Worm (Caenorhabditis elegans) whole organism, late embryonic: Measurements from ENCODE around the gene popl-1.

Source experiments
- C08G9.2 ChIP-seq: sonication (generic microtip); optimal IDR thresholded peaks from 2 replicates; lab custom pipeline; 2016; ENCODE audit warnings: mild to moderate bottlenecking, missing genetic modification characterization, moderate library complexity, missing compliant biosample characterization
- F13H6.1 ChIP-seq: sonication (generic microtip); optimal IDR thresholded peaks from 2 replicates; lab custom pipeline; 2016; ENCODE audit warnings: missing genetic modification characterization, missing compliant biosample characterization
- K02D7.2 ChIP-seq: sonication (generic microtip); optimal IDR thresholded peaks from 2 replicates; lab custom pipeline; 2017; ENCODE audit warnings: mild to moderate bottlenecking, missing genetic modification characterization, missing compliant biosample characterization
- K09A11.1 ChIP-seq: sonication (generic microtip); optimal IDR thresholded peaks from 2 replicates; lab custom pipeline; 2017; ENCODE audit warnings: antibody characterized with exemption, mild to moderate bottlenecking, missing genetic modification characterization, missing compliant biosample characterization; ENCODE audit not compliant: insufficient read depth
- Y22D7AL.16 ChIP-seq: sonication (generic microtip); optimal IDR thresholded peaks from 2 replicates; lab custom pipeline; 2016; ENCODE audit warnings: missing genetic modification characterization, missing compliant biosample characterization
- ahr-1 ChIP-seq: sonication (generic microtip); optimal IDR thresholded peaks from 2 replicates; lab custom pipeline; 2016; ENCODE audit warnings: missing genetic modification characterization, missing compliant biosample characterization
- ama-1 ChIP-seq: fragments of 150-350 bp; optimal IDR thresholded peaks from 2 replicates; lab custom pipeline; 2014
- ceh-14 ChIP-seq: sonication (generic microtip); optimal IDR thresholded peaks from 2 replicates; lab custom pipeline; 2016; ENCODE audit warnings: missing genotype, missing genetic modification characterization, missing compliant biosample characterization
- ceh-18 ChIP-seq: sonication (generic microtip); optimal IDR thresholded peaks from 2 replicates; lab custom pipeline; 2016; ENCODE audit warnings: missing genetic modification characterization, missing compliant biosample characterization
- ceh-19 ChIP-seq: fragments of 200-800 bp; sonication (Bioruptor generic); optimal IDR thresholded peaks from 2 replicates; lab custom pipeline; 2018; ENCODE audit warnings: mild to moderate bottlenecking, missing genetic modification characterization, missing compliant biosample characterization
- ceh-2 ChIP-seq: sonication (generic microtip); optimal IDR thresholded peaks from 2 replicates; lab custom pipeline; 2016; ENCODE audit warnings: missing genotype, missing genetic modification characterization, missing compliant biosample characterization
- ceh-22 ChIP-seq: sonication (generic microtip); optimal IDR thresholded peaks from 2 replicates; lab custom pipeline; 2017; ENCODE audit warnings: missing biosample characterization, missing genetic modification characterization
- ceh-24 ChIP-seq: sonication (generic microtip); optimal IDR thresholded peaks from 2 replicates; lab custom pipeline; 2016; ENCODE audit warnings: mild to moderate bottlenecking, missing genetic modification characterization, missing compliant biosample characterization
- ceh-31 ChIP-seq: sonication (generic microtip); optimal IDR thresholded peaks from 2 replicates; lab custom pipeline; 2016; ENCODE audit warnings: missing genetic modification characterization, missing compliant biosample characterization
- ceh-34 ChIP-seq: sonication (generic microtip); optimal IDR thresholded peaks from 2 replicates; lab custom pipeline; 2016; ENCODE audit warnings: mild to moderate bottlenecking, missing genetic modification characterization, missing compliant biosample characterization
- ceh-48 ChIP-seq: sonication (generic microtip); optimal IDR thresholded peaks from 2 replicates; lab custom pipeline; 2016; ENCODE audit warnings: missing genetic modification characterization, inconsistent platforms, missing compliant biosample characterization
- ceh-6 ChIP-seq: fragments of 200-800 bp; sonication (Bioruptor generic); optimal IDR thresholded peaks from 2 replicates; lab custom pipeline; 2018; ENCODE audit warnings: mild to moderate bottlenecking, missing genetic modification characterization, missing compliant biosample characterization
- ceh-9 ChIP-seq: sonication (generic microtip); optimal IDR thresholded peaks from 2 replicates; lab custom pipeline; 2016; ENCODE audit warnings: mild to moderate bottlenecking, missing genetic modification characterization, inconsistent platforms, missing compliant biosample characterization
- dmd-4 ChIP-seq: sonication (generic microtip); optimal IDR thresholded peaks from 2 replicates; lab custom pipeline; 2016; ENCODE audit warnings: borderline replicate concordance, missing genetic modification characterization, missing compliant biosample characterization
- dve-1 ChIP-seq: sonication (generic microtip); optimal IDR thresholded peaks from 2 replicates; lab custom pipeline; 2017; ENCODE audit warnings: antibody characterized with exemption, mild to moderate bottlenecking, missing genetic modification characterization, missing compliant biosample characterization
- elt-2 ChIP-seq: sonication (generic microtip); optimal IDR thresholded peaks from 2 replicates; lab custom pipeline; 2016; ENCODE audit warnings: missing genetic modification reagents, missing genetic modification characterization, missing compliant biosample characterization
- ets-4 ChIP-seq: sonication (generic microtip); optimal IDR thresholded peaks from 2 replicates; lab custom pipeline; 2016; ENCODE audit warnings: missing genetic modification characterization, missing compliant biosample characterization
- eyg-1 ChIP-seq: sonication (generic microtip); optimal IDR thresholded peaks from 2 replicates; lab custom pipeline; 2016; ENCODE audit warnings: missing genotype, missing genetic modification characterization, missing compliant biosample characterization
- fkh-10 ChIP-seq: fragments of 150-350 bp; optimal IDR thresholded peaks from 2 replicates; lab custom pipeline; 2014; ENCODE audit warnings: missing biosample characterization, missing genetic modification reagents, missing genetic modification characterization
- gmeb-2 ChIP-seq: sonication (generic microtip); optimal IDR thresholded peaks from 2 replicates; lab custom pipeline; 2016; ENCODE audit warnings: missing genetic modification characterization, inconsistent platforms, missing compliant biosample characterization
- hlh-13 ChIP-seq: fragments of 200-800 bp; sonication (Bioruptor generic); optimal IDR thresholded peaks from 2 replicates; lab custom pipeline; 2018; ENCODE audit warnings: mild to moderate bottlenecking, missing genetic modification characterization, missing compliant biosample characterization
- lim-6 ChIP-seq: sonication (generic microtip); optimal IDR thresholded peaks from 2 replicates; lab custom pipeline; 2016; ENCODE audit warnings: missing genetic modification characterization, missing compliant biosample characterization
- mec-3 ChIP-seq: sonication (generic microtip); optimal IDR thresholded peaks from 2 replicates; lab custom pipeline; 2016; ENCODE audit warnings: borderline replicate concordance, missing genetic modification characterization, missing compliant biosample characterization
- nfya-1 ChIP-seq: sonication (generic microtip); optimal IDR thresholded peaks from 2 replicates; lab custom pipeline; 2017; ENCODE audit warnings: missing genetic modification characterization, mild to moderate bottlenecking, missing compliant biosample characterization, antibody characterized with exemption, moderate library complexity
- nhr-11 ChIP-seq: fragments of 150-350 bp; optimal IDR thresholded peaks from 2 replicates; lab custom pipeline; 2014; ENCODE audit warnings: missing biosample characterization, missing genetic modification characterization
- odd-2 ChIP-seq: sonication (generic microtip); optimal IDR thresholded peaks from 2 replicates; lab custom pipeline; 2017; ENCODE audit warnings: antibody characterized with exemption, mild to moderate bottlenecking, missing genetic modification characterization, missing compliant biosample characterization
- pag-3 ChIP-seq: sonication (generic microtip); optimal IDR thresholded peaks from 2 replicates; lab custom pipeline; 2016; ENCODE audit warnings: missing compliant biosample characterization, missing genetic modification characterization, borderline replicate concordance
- pat-9 ChIP-seq: fragments of 200-800 bp; sonication (Bioruptor generic); optimal IDR thresholded peaks from 2 replicates; lab custom pipeline; 2018; ENCODE audit warnings: mild to moderate bottlenecking, missing genetic modification characterization, moderate library complexity, missing compliant biosample characterization
- pax-1 ChIP-seq: fragments of 150-350 bp; optimal IDR thresholded peaks from 2 replicates; lab custom pipeline; 2014; ENCODE audit warnings: missing biosample characterization, missing genetic modification characterization
- pha-2 ChIP-seq: sonication (generic microtip); optimal IDR thresholded peaks from 2 replicates; lab custom pipeline; 2017; ENCODE audit warnings: mild to moderate bottlenecking, missing genetic modification characterization, missing compliant biosample characterization
- pqm-1 ChIP-seq: sonication (generic microtip); optimal IDR thresholded peaks from 2 replicates; lab custom pipeline; 2016; ENCODE audit warnings: missing genetic modification characterization, missing compliant biosample characterization
- pros-1 ChIP-seq: fragments of 150-350 bp; optimal IDR thresholded peaks from 2 replicates; lab custom pipeline; 2014; ENCODE audit warnings: missing biosample characterization, missing genetic modification reagents, missing genetic modification characterization
- ref-2 ChIP-seq: sonication (generic microtip); optimal IDR thresholded peaks from 2 replicates; lab custom pipeline; 2016; ENCODE audit warnings: missing genetic modification characterization, missing compliant biosample characterization
- rnt-1 ChIP-seq: sonication (generic microtip); optimal IDR thresholded peaks from 2 replicates; lab custom pipeline; 2016; ENCODE audit warnings: missing genetic modification characterization, missing compliant biosample characterization
- sdc-2 ChIP-seq: sonication (generic microtip); optimal IDR thresholded peaks from 2 replicates; lab custom pipeline; 2016; ENCODE audit warnings: missing genotype, missing genetic modification characterization, missing compliant biosample characterization
- sox-4 ChIP-seq: sonication (generic microtip); optimal IDR thresholded peaks from 2 replicates; lab custom pipeline; 2017; ENCODE audit warnings: mild to moderate bottlenecking, missing genetic modification characterization, inconsistent platforms, missing compliant biosample characterization
- tbx-7 ChIP-seq: sonication (generic microtip); optimal IDR thresholded peaks from 2 replicates; lab custom pipeline; 2016; ENCODE audit warnings: missing genotype, missing genetic modification characterization, missing compliant biosample characterization
- unc-3 ChIP-seq, 2 experiments: fragments of 200-800 bp in 1 of 2; sonication (Bioruptor generic) in 1 of 2; sonication (generic microtip) in 1 of 2; conservative IDR thresholded peaks in 1 of 2; optimal IDR thresholded peaks in 1 of 2; 2 replicates each; pipeline versions ENCODE4 v1.3.6 to Lab custom; 2016 to 2022; ENCODE audit warnings: missing compliant biosample characterization in 2 of 2, missing genetic modification characterization in 2 of 2, missing genetic modification reagents in 1 of 2
- unc-55 ChIP-seq: sonication (generic microtip); optimal IDR thresholded peaks from 2 replicates; lab custom pipeline; 2017; ENCODE audit warnings: missing biosample characterization, missing genetic modification reagents, missing genetic modification characterization
- unc-86 ChIP-seq: sonication (generic microtip); optimal IDR thresholded peaks from 2 replicates; lab custom pipeline; 2016; ENCODE audit warnings: missing genetic modification characterization, missing compliant biosample characterization
- zip-5 ChIP-seq: sonication (generic microtip); optimal IDR thresholded peaks from 2 replicates; lab custom pipeline; 2016; ENCODE audit warnings: missing genetic modification characterization, missing compliant biosample characterization

Gene popl-1

ce11 chrIII:6467005-6467404 is 36.3 kb upstream of the popl-1 start, which contains the start of gene T26A5.2:
TSS of gene T26A5.2 (plus strand) at chrIII:6467305.
- TF ChIP-seq ceh-34 (tag; lab: Kevin White, UChicago) (no peak), mec-3 (tag; lab: Kevin White, UChicago) (no peak), unc-86 (no peak), sox-4 (no peak), lim-6 (tag; lab: Kevin White, UChicago) (no peak), F13H6.1 (no peak), ceh-31 (no peak), ahr-1 (tag; lab: Kevin White, UChicago) (no peak), unc-3 (GFP tag; conservative IDR thresholded peaks at IDR 0.05; lab: Robert Waterston, UW) (no peak), unc-3 (tag; optimal IDR thresholded peaks at IDR 0.05; lab: Kevin White, UChicago) (no peak), nfya-1 (tag; lab: Kevin White, UChicago) (no peak), ceh-19 (GFP tag; lab: Kevin White, UChicago) (no peak), ets-4 (no peak), dmd-4 (tag; lab: Kevin White, UChicago) (no peak), ceh-24 (no peak), eyg-1 (tag; lab: Kevin White, UChicago) (no peak), ceh-14 (tag; lab: Kevin White, UChicago) (no peak), pha-2 (tag; lab: Kevin White, UChicago) (no peak), ceh-22 (no peak), pag-3 (tag; lab: Kevin White, UChicago) (no peak), pax-1 (tag; lab: Kevin White, UChicago) (no peak)
- TF ChIP-seq, all 69 proteins: peak for 0

ce11 chrIII:6464913-6465312 is 34.2 kb upstream of the popl-1 start, which contains the start of gene nduf-2.2:
TSS of gene nduf-2.2 (plus strand) at chrIII:6465222.
- TF ChIP-seq gmeb-2 (tag; lab: Kevin White, UChicago): no peak
- TF ChIP-seq odd-2 (tag; lab: Kevin White, UChicago): no peak
- no peak for TF ChIP-seq nhr-11
- no peak for TF ChIP-seq zip-5 (tag; lab: Kevin White, UChicago)
- no peak for TF ChIP-seq rnt-1 (tag; lab: Kevin White, UChicago)
- TF ChIP-seq ahr-1 (tag; lab: Kevin White, UChicago): no peak
- TF ChIP-seq C08G9.2 (tag; lab: Kevin White, UChicago): no peak
- no peak for TF ChIP-seq pat-9 (tag; lab: Kevin White, UChicago)
- TF ChIP-seq K02D7.2 (tag; lab: Kevin White, UChicago): no peak
- no peak for TF ChIP-seq hlh-13 (GFP tag; lab: Kevin White, UChicago)
- TF ChIP-seq ceh-48 (tag; lab: Kevin White, UChicago): no peak
- no peak for TF ChIP-seq sdc-2 (tag; lab: Kevin White, UChicago)
- TF ChIP-seq tbx-7 (tag; lab: Kevin White, UChicago): no peak
- no peak for TF ChIP-seq ama-1 (lab: Kevin White, UChicago)
- no peak for TF ChIP-seq fkh-10 (GFP tag; lab: Kevin White, UChicago)
- no peak for TF ChIP-seq dve-1 (tag; lab: Kevin White, UChicago)
- no peak for TF ChIP-seq pros-1 (tag; lab: Kevin White, UChicago)
- TF ChIP-seq, all 69 proteins: peak for 0

ce11 chrIII:6464113-6464571 is 33.4 kb upstream of the popl-1 start:
- TF ChIP-seq eyg-1 (tag; lab: Kevin White, UChicago) (peak; percentile 32), ets-4 (peak; percentile 78), ceh-14 (tag; lab: Kevin White, UChicago) (peak; percentile 24), ceh-18 (tag; lab: Kevin White, UChicago) (peak; percentile 83), ref-2 (tag; lab: Kevin White, UChicago) (peak; percentile 28), K09A11.1 (tag; lab: Kevin White, UChicago) (no peak), ceh-34 (tag; lab: Kevin White, UChicago) (peak; percentile 39), ceh-2 (tag; lab: Kevin White, UChicago) (peak; percentile 47), rnt-1 (tag; lab: Kevin White, UChicago) (peak; percentile 31), unc-55 (GFP tag; lab: Kevin White, UChicago) (peak; percentile 28), pqm-1 (tag; lab: Kevin White, UChicago) (peak; percentile 5), ceh-6 (GFP tag; lab: Kevin White, UChicago) (no peak), sdc-2 (tag; lab: Kevin White, UChicago) (peak; percentile 5), dve-1 (tag; lab: Kevin White, UChicago) (peak; percentile 14), ceh-24 (no peak), ceh-9 (tag; lab: Kevin White, UChicago) (no peak), K02D7.2 (tag; lab: Kevin White, UChicago) (no peak), pha-2 (tag; lab: Kevin White, UChicago) (no peak), dmd-4 (tag; lab: Kevin White, UChicago) (no peak), unc-3 (GFP tag; conservative IDR thresholded peaks at IDR 0.05; lab: Robert Waterston, UW) (peak; percentile 41; the same call in 1 of the 2 replicates), unc-3 (tag; optimal IDR thresholded peaks at IDR 0.05; lab: Kevin White, UChicago) (no peak), Y22D7AL.16 (tag; lab: Kevin White, UChicago) (peak; percentile 34), pat-9 (tag; lab: Kevin White, UChicago) (peak; percentile 15), ceh-31 (peak; percentile 75), elt-2 (tag; lab: Kevin White, UChicago) (peak; percentile 98), pros-1 (tag; lab: Kevin White, UChicago) (peak; percentile 71), F13H6.1 (peak; percentile 5)
